Worm (Caenorhabditis elegans): ENCODE measurements around the gene ZK686.2.

The ZK686.2 gene

ce11 chrIII:7805253-7805652 lies 39.4 kb upstream of the ZK686.2 start:
- TF ChIP-seq lsy-2 (tag; optimal IDR thresholded peaks at IDR 0.05) (no peak), mbf-1 (tag; optimal IDR thresholded peaks at IDR 0.05) (no peak), sma-3 (GFP tag; optimal IDR thresholded peaks at IDR 0.05) (no peak), ztf-1 (GFP tag; conservative IDR thresholded peaks at IDR 0.05) (no peak), alr-1 (tag; optimal IDR thresholded peaks at IDR 0.05) (no peak), snpc-4 (tag; optimal IDR thresholded peaks at IDR 0.05) (no peak), sem-4 (tag; optimal IDR thresholded peaks at IDR 0.05) (no peak), F13H6.1 (tag; optimal IDR thresholded peaks at IDR 0.05) (no peak)

DNA sequence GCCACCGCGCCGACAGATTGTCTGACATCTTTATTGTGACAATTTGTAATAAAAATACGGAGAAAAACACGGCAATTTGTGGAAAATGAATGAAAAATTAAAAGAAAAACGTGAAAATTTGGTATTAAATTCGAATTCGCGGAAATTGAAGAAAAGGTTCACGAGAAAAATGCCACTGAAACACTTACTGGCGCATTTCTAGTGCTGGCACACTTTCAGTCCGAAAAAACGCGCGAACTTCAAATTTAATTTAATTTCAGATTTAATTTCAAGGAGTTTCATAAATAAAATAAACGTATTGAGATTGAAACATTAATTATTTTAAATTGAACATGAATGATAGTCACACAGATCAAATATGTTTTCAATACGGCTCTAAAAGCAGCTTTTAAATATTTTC lies 29.5 kb upstream of the ZK686.2 start, which contains the start of gene cyk-7:
Gene cyk-7, minus strand, starts transcription at position 99 of the 400 bp plus-strand sequence.
- TF ChIP-seq nhr-12 (tag; optimal IDR thresholded peaks at IDR 0.05) (no peak), lsy-2 (tag; optimal IDR thresholded peaks at IDR 0.05) (peak in 1 of 2 experiments; percentile 37), nhr-237 (tag; optimal IDR thresholded peaks at IDR 0.05) (no peak), egl-27 (tag; optimal IDR thresholded peaks at IDR 0.05) (no peak), sem-4 (tag; optimal IDR thresholded peaks at IDR 0.05) (no peak)

DNA sequence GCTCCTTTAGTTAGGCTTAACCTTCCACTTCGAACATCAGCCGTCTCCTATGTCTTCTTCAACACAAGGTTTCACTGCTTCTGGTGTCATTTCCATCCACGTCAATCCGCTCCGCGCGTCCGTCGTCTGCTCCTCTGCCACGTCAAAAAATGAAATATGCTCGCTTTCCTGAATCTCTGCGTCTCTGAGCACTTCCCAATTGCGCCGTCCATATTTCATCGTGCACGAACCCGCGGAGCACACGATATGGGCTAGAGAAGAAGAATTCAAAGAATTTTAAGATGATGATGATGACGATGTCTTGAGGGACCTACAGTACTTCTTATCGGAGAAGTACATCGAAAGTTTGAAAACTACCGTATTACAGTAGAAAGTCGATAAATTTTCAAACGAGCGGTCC lies 27.1 kb upstream of the ZK686.2 start:
- TF ChIP-seq nhr-237 (tag; optimal IDR thresholded peaks at IDR 0.05) (no peak), elt-1 (tag; optimal IDR thresholded peaks at IDR 0.05) (no peak), sem-4 (tag; optimal IDR thresholded peaks at IDR 0.05) (no peak), nhr-23 (tag; optimal IDR thresholded peaks at IDR 0.05) (no peak), snpc-4 (tag; optimal IDR thresholded peaks at IDR 0.05) (no peak), gmeb-1 (tag; optimal IDR thresholded peaks at IDR 0.05) (no peak), lsy-2 (tag; optimal IDR thresholded peaks at IDR 0.05) (peak in 1 of 2 experiments; percentile 21), nhr-129 (tag; optimal IDR thresholded peaks at IDR 0.05) (no peak), nhr-21 (tag; optimal IDR thresholded peaks at IDR 0.05) (no peak), blmp-1 (tag; optimal IDR thresholded peaks at IDR 0.05; ENCODE audit: insufficient read depth) (no peak), lin-13 (GFP tag; optimal IDR thresholded peaks at IDR 0.05) (no peak), R02D3.7 (tag; optimal IDR thresholded peaks at IDR 0.05) (no peak), elt-3 (tag; optimal IDR thresholded peaks at IDR 0.05) (no peak), peb-1 (tag; optimal IDR thresholded peaks at IDR 0.05) (no peak), mab-5 (tag; optimal IDR thresholded peaks at IDR 0.05) (peak; percentile 71), ceh-82 (tag; optimal IDR thresholded peaks at IDR 0.05) (no peak), unc-62 (GFP tag; optimal IDR thresholded peaks at IDR 0.05) (peak; percentile 10)

DNA sequence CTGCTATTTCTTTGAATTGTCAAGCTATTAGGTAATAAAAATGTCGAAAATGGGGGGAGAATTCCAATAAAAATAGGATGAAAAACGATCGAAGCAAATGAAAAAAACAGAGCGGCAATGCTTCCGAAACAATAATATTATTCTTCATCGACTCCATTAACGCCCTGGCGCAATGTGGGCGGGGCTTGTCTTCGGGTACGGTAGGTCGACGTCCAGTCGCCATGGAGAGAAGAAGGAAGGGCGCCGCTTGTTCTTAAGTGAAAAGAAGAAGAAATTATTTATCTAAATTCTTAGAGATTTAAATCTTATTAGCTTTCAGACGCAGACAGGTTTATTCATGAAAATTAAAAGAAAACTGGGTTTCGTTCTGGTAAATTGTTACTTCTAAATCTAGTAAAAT lies 26.4 kb upstream of the ZK686.2 start:
- TF ChIP-seq elt-1 (tag; optimal IDR thresholded peaks at IDR 0.05) (no peak), egl-27 (tag; optimal IDR thresholded peaks at IDR 0.05) (no peak), zag-1 (tag; optimal IDR thresholded peaks at IDR 0.05) (no peak), ztf-11 (tag; optimal IDR thresholded peaks at IDR 0.05) (no peak), lsy-2 (tag; optimal IDR thresholded peaks at IDR 0.05) (peak in 1 of 2 experiments; percentile 76), unc-39 (tag; optimal IDR thresholded peaks at IDR 0.05) (no peak), F13H6.1 (tag; optimal IDR thresholded peaks at IDR 0.05) (no peak)

DNA sequence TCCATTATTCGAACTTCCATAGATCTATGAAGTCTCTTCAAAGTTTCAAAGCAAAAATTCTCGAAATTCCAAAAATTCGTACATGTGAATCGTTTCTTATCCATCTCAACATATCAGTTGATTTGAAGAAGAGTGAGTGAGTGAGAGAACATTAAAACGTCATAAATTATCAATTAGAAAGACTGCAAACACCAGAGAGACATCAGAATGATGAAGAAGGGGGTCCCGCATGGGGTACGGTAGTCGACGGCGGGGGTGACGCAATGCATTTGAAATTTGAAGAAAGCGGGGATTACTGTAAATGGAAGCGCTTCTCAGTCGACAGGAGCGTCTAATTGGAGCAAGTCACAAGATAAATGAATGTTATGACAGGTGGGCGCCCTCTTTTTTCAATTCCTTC lies 24.7 kb upstream of the ZK686.2 start:
- TF ChIP-seq unc-55 (GFP tag; optimal IDR thresholded peaks at IDR 0.05) (peak; percentile 42), mab-5 (tag; optimal IDR thresholded peaks at IDR 0.05) (peak; percentile 74), sma-3 (GFP tag; optimal IDR thresholded peaks at IDR 0.05) (no peak), lsy-2 (tag; optimal IDR thresholded peaks at IDR 0.05) (peak in 1 of 2 experiments; percentile 82), nhr-129 (tag; optimal IDR thresholded peaks at IDR 0.05) (peak; percentile 6), nhr-77 (tag; optimal IDR thresholded peaks at IDR 0.05) (no peak), F13H6.1 (tag; optimal IDR thresholded peaks at IDR 0.05) (peak; percentile 22)

DNA sequence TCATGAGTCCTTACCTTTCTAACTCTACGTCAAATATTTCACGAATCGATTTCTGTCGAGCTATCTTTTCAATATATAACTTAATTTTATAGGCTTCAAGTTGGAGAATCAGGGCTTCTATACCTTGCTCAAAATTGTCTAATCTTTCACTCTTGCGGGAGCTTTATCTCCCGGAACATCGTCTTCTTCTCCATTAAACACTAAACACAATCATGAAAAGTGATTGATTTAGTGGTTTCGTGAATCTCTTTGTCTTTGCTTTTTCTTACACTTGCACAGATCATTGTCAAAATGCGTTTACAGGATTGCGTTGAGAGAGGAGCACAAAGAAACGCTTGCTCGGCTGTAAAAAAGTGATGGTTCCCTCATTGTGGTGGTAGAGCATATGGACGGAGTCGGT lies 22.6 kb upstream of the ZK686.2 start:
- TF ChIP-seq ztf-1 (GFP tag; conservative IDR thresholded peaks at IDR 0.05) = no peak
- TF ChIP-seq ceh-82 (tag; optimal IDR thresholded peaks at IDR 0.05) = no peak
- TF ChIP-seq Y55F3AM.14 (GFP tag; optimal IDR thresholded peaks at IDR 0.05) = no peak
- TF ChIP-seq lsy-2 (tag; optimal IDR thresholded peaks at IDR 0.05) = no peak
- TF ChIP-seq mab-5 (tag; optimal IDR thresholded peaks at IDR 0.05) = peak; percentile 64
- no peak for TF ChIP-seq ztf-4 (tag; optimal IDR thresholded peaks at IDR 0.05)
- no peak for TF ChIP-seq fos-1 (tag; optimal IDR thresholded peaks at IDR 0.05)
- TF ChIP-seq nhr-25 (tag; optimal IDR thresholded peaks at IDR 0.05) = no peak
